Fruit fly (Drosophila melanogaster): ENCODE results near the gene CG42233.

Gene CG42233

dm6 chr3R:31776583-31777362, 28.3 kb downstream of the CG42233 start, which contains the start of the genes CG2126 and faf (continued):
- TF ChIP-seq CG17328 (GFP tag; IDR thresholded peaks at IDR 0.05): peak; percentile 76
- TF ChIP-seq CG1647 (GFP tag; optimal IDR thresholded peaks at IDR 0.05): peak; percentile 6
- peak; percentile 45 for TF ChIP-seq CG1529 (GFP tag; optimal IDR thresholded peaks at IDR 0.05)
- peak; percentile 73 for TF ChIP-seq CG15696 (tag; optimal IDR thresholded peaks at IDR 0.05)
- peak; percentile 53 for TF ChIP-seq zfh2 (GFP tag; optimal IDR thresholded peaks at IDR 0.05)
- TF ChIP-seq Rx (GFP tag; IDR thresholded peaks at IDR 0.05): peak; percentile 59
- TF ChIP-seq so (GFP tag; IDR thresholded peaks at IDR 0.05): peak; percentile 37; the same call in 1 of the 3 replicates
- peak; percentile 52 for TF ChIP-seq cwo (GFP tag; optimal IDR thresholded peaks at IDR 0.05)
- TF ChIP-seq br (optimal IDR thresholded peaks at IDR 0.05): no peak
- 0 out of 3 replicates have a peak, but pooled peaks have one; percentile 44 for TF ChIP-seq otp (GFP tag; IDR thresholded peaks at IDR 0.05)
- TF ChIP-seq btn (GFP tag; optimal IDR thresholded peaks at IDR 0.05): no peak
- TF ChIP-seq h (optimal IDR thresholded peaks at IDR 0.05): no peak
- TF ChIP-seq yki (optimal IDR thresholded peaks at IDR 0.05): no peak
- peak; percentile 56; the same call in 2 of the 3 replicates for TF ChIP-seq CG14050 (GFP tag; IDR thresholded peaks at IDR 0.05)
- no peak for TF ChIP-seq Asciz (GFP tag; optimal IDR thresholded peaks at IDR 0.05)
- peak; percentile 80 for TF ChIP-seq Fer2 (tag; optimal IDR thresholded peaks at IDR 0.05)
- no peak for TF ChIP-seq luna (GFP tag; optimal IDR thresholded peaks at IDR 0.05)
- TF ChIP-seq Hr3 (GFP tag; optimal IDR thresholded peaks at IDR 0.05): peak; percentile 78
- no peak for TF ChIP-seq CG15479 (GFP tag; optimal IDR thresholded peaks at IDR 0.05)
- TF ChIP-seq repo (GFP tag; optimal IDR thresholded peaks at IDR 0.05): peak; percentile 17
- peak; percentile 23 for TF ChIP-seq Camta (GFP tag; optimal IDR thresholded peaks at IDR 0.05)
- TF ChIP-seq Oli (tag; optimal IDR thresholded peaks at IDR 0.05): peak; percentile 69
- TF ChIP-seq Dad (GFP tag; optimal IDR thresholded peaks at IDR 0.05): peak; percentile 5
- TF ChIP-seq Meics (GFP tag; optimal IDR thresholded peaks at IDR 0.05): peak; percentile 74
- peak; percentile 79 for TF ChIP-seq CG13775 (GFP tag; optimal IDR thresholded peaks at IDR 0.05)
- no peak for TF ChIP-seq crc (GFP tag; optimal IDR thresholded peaks at IDR 0.05)
- peak; percentile 44 for TF ChIP-seq CG10431 (GFP tag; optimal IDR thresholded peaks at IDR 0.05)
- TF ChIP-seq CG14667 (GFP tag; IDR thresholded peaks at IDR 0.05): 0 out of 2 replicates have a peak, but pooled peaks have one; percentile 43
- TF ChIP-seq CG33557 (GFP tag; optimal IDR thresholded peaks at IDR 0.05): peak; percentile 59
- TF ChIP-seq B-H2 (GFP tag; optimal IDR thresholded peaks at IDR 0.05): peak; percentile 84
- no peak for TF ChIP-seq chinmo (GFP tag; IDR thresholded peaks at IDR 0.05; ENCODE audit: partially characterized antibody)
- TF ChIP-seq Stat92E (GFP tag; optimal IDR thresholded peaks at IDR 0.05): no peak
- peak; percentile 91 for TF ChIP-seq CG17361 (GFP tag; IDR thresholded peaks at IDR 0.05)
- peak; percentile 80; the same call in 2 of the 3 replicates for TF ChIP-seq CG34422 (GFP tag; IDR thresholded peaks at IDR 0.05)
- peak; percentile 84 for TF ChIP-seq row (GFP tag; IDR thresholded peaks at IDR 0.05)
- no peak for TF ChIP-seq en (GFP tag; optimal IDR thresholded peaks at IDR 0.05)
- TF ChIP-seq esg (GFP tag; conservative IDR thresholded peaks at IDR 0.05): peak; percentile 50
- peak; percentile 87 for TF ChIP-seq CG13424 (tag; optimal IDR thresholded peaks at IDR 0.05)
- peak; percentile 75 for TF ChIP-seq CG2116 (GFP tag; optimal IDR thresholded peaks at IDR 0.05)
- peak; percentile 59 for TF ChIP-seq Dref (GFP tag; IDR thresholded peaks at IDR 0.05)
- TF ChIP-seq CG10654 (GFP tag; optimal IDR thresholded peaks at IDR 0.05): peak; percentile 63
- no peak for TF ChIP-seq p53 (GFP tag; optimal IDR thresholded peaks at IDR 0.05)
- TF ChIP-seq CG8359 (GFP tag; optimal IDR thresholded peaks at IDR 0.05; ENCODE audit: borderline replicate concordance): no peak
- TF ChIP-seq Sox100B (GFP tag; optimal IDR thresholded peaks at IDR 0.05): peak; percentile 78
- peak; percentile 64 for TF ChIP-seq zen (tag; optimal IDR thresholded peaks at IDR 0.05)
- peak; percentile 31 for TF ChIP-seq Side (GFP tag; optimal IDR thresholded peaks at IDR 0.05)
- TF ChIP-seq CG13624 (GFP tag; optimal IDR thresholded peaks at IDR 0.05): peak; percentile 37
- peak; percentile 63; the same call in 1 of the 2 replicates for TF ChIP-seq Oaz (GFP tag; IDR thresholded peaks at IDR 0.05)
- no peak for TF ChIP-seq CG12236 (GFP tag; optimal IDR thresholded peaks at IDR 0.05)
- peak; percentile 58 for TF ChIP-seq Hsf (GFP tag; optimal IDR thresholded peaks at IDR 0.05)

Measured in whole organism, embryonic.